Fruit fly (Drosophila melanogaster): ENCODE results near the gene nullo.

DNA sequence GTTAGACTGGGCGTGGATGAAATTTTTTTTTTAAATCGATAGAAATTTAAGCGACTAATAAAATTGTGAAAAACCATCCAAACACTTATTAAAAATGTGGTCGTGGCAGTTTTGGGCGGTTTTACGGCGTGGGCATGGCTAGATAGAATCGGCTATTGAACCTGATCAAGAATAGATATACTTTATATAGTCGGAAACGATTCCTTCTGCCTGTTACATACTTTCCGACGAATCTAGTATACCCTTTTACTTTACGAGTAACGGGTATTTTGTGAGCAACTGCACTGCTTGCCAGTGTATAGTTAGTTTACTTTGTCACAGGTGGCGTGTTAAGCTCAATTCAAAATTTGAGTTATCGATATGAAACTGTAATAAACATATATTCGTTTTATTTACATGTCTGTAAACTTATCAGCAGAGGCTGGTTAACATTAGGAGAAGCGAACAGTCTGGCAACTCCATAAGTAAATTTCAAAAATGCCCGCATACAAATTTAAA, 34.3 kb upstream of the nullo start:
- TF ChIP-seq insv (optimal IDR thresholded peaks at IDR 0.05) (no peak), Myc (optimal IDR thresholded peaks at IDR 0.05) (no peak), h (optimal IDR thresholded peaks at IDR 0.05) (no peak), ttk (optimal IDR thresholded peaks at IDR 0.05) (no peak), psq (optimal IDR thresholded peaks at IDR 0.05) (no peak), Sin3A (optimal IDR thresholded peaks at IDR 0.05) (no peak)
